Worm (Caenorhabditis elegans): ENCODE measurements around the gene ruvb-2.

Gene ruvb-2

ce11 chrIV:6878912-6879554, 40.2 kb downstream of the ruvb-2 start (continued):
- TF ChIP-seq nhr-47 (tag; optimal IDR thresholded peaks at IDR 0.05) (peak; percentile 76), fkh-10 (GFP tag; optimal IDR thresholded peaks at IDR 0.05) (peak; percentile 78), grh-1 (GFP tag; IDR thresholded peaks at IDR 0.05) (no peak), ceh-88 (GFP tag; IDR thresholded peaks at IDR 0.05) (no peak), ets-5 (GFP tag; IDR thresholded peaks at IDR 0.05) (no peak), sptf-1 (tag; optimal IDR thresholded peaks at IDR 0.05) (no peak), nhr-90 (tag; optimal IDR thresholded peaks at IDR 0.05; ENCODE audit: poor library complexity) (no peak), hlh-4 (tag; optimal IDR thresholded peaks at IDR 0.05) (no peak), aly-2 (tag; optimal IDR thresholded peaks at IDR 0.05) (no peak), ztf-4 (tag; optimal IDR thresholded peaks at IDR 0.05) (no peak), unc-30 (tag; optimal IDR thresholded peaks at IDR 0.05) (no peak), hlh-17 (GFP tag; optimal IDR thresholded peaks at IDR 0.05; ENCODE audit: borderline replicate concordance) (no peak), jun-1 (tag; optimal IDR thresholded peaks at IDR 0.05) (peak; percentile 54), nhr-76 (tag; optimal IDR thresholded peaks at IDR 0.05) (no peak), lin-14 (GFP tag; optimal IDR thresholded peaks at IDR 0.05) (peak; percentile 97), nhr-28 (tag; optimal IDR thresholded peaks at IDR 0.05) (no peak), fkh-8 (tag; optimal IDR thresholded peaks at IDR 0.05) (peak; percentile 86), swsn-7 (tag; optimal IDR thresholded peaks at IDR 0.05) (peak; percentile 68), pax-3 (tag; optimal IDR thresholded peaks at IDR 0.05) (no peak), zip-4 (GFP tag; optimal IDR thresholded peaks at IDR 0.05) (no peak), snu-23 (GFP tag; optimal IDR thresholded peaks at IDR 0.05) (peak; percentile 75), egl-27 (tag; optimal IDR thresholded peaks at IDR 0.05) (peak; percentile 76 to 82), alr-1 (tag; optimal IDR thresholded peaks at IDR 0.05; ENCODE audit: borderline replicate concordance) (no peak), ztf-11 (tag; optimal IDR thresholded peaks at IDR 0.05) (no peak), C04F5.9 (tag; optimal IDR thresholded peaks at IDR 0.05) (no peak), isw-1 (GFP tag; IDR thresholded peaks at IDR 0.05) (peak; percentile 22; the same call in 1 of the 2 replicates), efl-1 (optimal IDR thresholded peaks at IDR 0.05) (peak; percentile 49 to 56), efl-1 (GFP tag; optimal IDR thresholded peaks at IDR 0.05 in 1 of 2) (peak; percentile 7 to 9), tlp-1 (tag; optimal IDR thresholded peaks at IDR 0.05) (no peak), aha-1 (tag; optimal IDR thresholded peaks at IDR 0.05) (no peak), fos-1 (tag; optimal IDR thresholded peaks at IDR 0.05) (peak; percentile 49), ces-1 (GFP tag; optimal IDR thresholded peaks at IDR 0.05) (no peak), nhr-237 (tag; optimal IDR thresholded peaks at IDR 0.05) (peak; percentile 44), ceh-82 (tag; optimal IDR thresholded peaks at IDR 0.05) (peak; percentile 55 to 74 (median 56)), lir-3 (tag; optimal IDR thresholded peaks at IDR 0.05; ENCODE audit: poor library complexity) (peak; percentile 17), irx-1 (tag; optimal IDR thresholded peaks at IDR 0.05) (peak; percentile 70), mef-2 (tag; optimal IDR thresholded peaks at IDR 0.05) (peak; percentile 76), dpl-1 (GFP tag; optimal IDR thresholded peaks at IDR 0.05) (peak in 1 of 3 experiments; percentile 36), mep-1 (tag; optimal IDR thresholded peaks at IDR 0.05) (peak; percentile 68), elt-3 (tag; optimal IDR thresholded peaks at IDR 0.05) (no peak), nhr-12 (tag; optimal IDR thresholded peaks at IDR 0.05) (no peak), mab-9 (GFP tag; IDR thresholded peaks at IDR 0.05) (no peak), blmp-1 (tag; optimal IDR thresholded peaks at IDR 0.05) (no peak), C34B4.2 (tag; optimal IDR thresholded peaks at IDR 0.05) (no peak), nhr-19 (GFP tag; conservative IDR thresholded peaks at IDR 0.05) (peak; percentile 94), dsc-1 (tag; optimal IDR thresholded peaks at IDR 0.05) (peak; percentile 42), ceh-63 (GFP tag; optimal IDR thresholded peaks at IDR 0.05) (no peak), zag-1 (tag; optimal IDR thresholded peaks at IDR 0.05) (no peak), Y116A8C.19 (tag; optimal IDR thresholded peaks at IDR 0.05; ENCODE audit: borderline replicate concordance) (no peak), lsy-2 (tag; optimal IDR thresholded peaks at IDR 0.05) (peak; percentile 70 to 84), sup-37 (GFP tag; optimal IDR thresholded peaks at IDR 0.05) (peak; percentile 21), skn-1 (tag; optimal IDR thresholded peaks at IDR 0.05) (peak; percentile 75)

All from whole organism, L1 larva.